Fruit fly (Drosophila melanogaster) whole organism, wandering third instar larva: ENCODE data around the gene CG9636.

ENCODE experiments used
- CG9705 ChIP-seq: fragments of 200-800 bp; sonication (Bioruptor generic); optimal IDR thresholded peaks from 2 replicates; lab custom pipeline; 2018; ENCODE audit warnings: missing biosample characterization, mild to moderate bottlenecking, missing genetic modification characterization
- br ChIP-seq: fragments of 200-800 bp; sonication (Bioruptor generic); optimal IDR thresholded peaks from 2 replicates; lab custom pipeline; 2016; ENCODE audit warnings: missing biosample characterization, missing genetic modification characterization
- sv ChIP-seq: fragments of 200-800 bp; sonication (Bioruptor generic); optimal IDR thresholded peaks from 3 replicates; lab custom pipeline; 2016; ENCODE audit warnings: missing biosample characterization, missing genetic modification characterization
- tai ChIP-seq: sonication (Bioruptor generic); optimal IDR thresholded peaks from 2 replicates; lab custom pipeline; 2016; ENCODE audit warnings: missing biosample characterization, missing genetic modification characterization

- TF ChIP-seq br (no peak), tai (GFP tag; lab: Kevin White, UChicago) (no peak), sv (GFP tag; lab: Kevin White, UChicago) (no peak), CG9705 (GFP tag; lab: Kevin White, UChicago) (no peak)
Observed at dm6 chr3R:8288790-8289189, 45.2 kb upstream of the CG9636 start.
